Worm (Caenorhabditis elegans): ENCODE measurements around the gene gly-14.

DNA sequence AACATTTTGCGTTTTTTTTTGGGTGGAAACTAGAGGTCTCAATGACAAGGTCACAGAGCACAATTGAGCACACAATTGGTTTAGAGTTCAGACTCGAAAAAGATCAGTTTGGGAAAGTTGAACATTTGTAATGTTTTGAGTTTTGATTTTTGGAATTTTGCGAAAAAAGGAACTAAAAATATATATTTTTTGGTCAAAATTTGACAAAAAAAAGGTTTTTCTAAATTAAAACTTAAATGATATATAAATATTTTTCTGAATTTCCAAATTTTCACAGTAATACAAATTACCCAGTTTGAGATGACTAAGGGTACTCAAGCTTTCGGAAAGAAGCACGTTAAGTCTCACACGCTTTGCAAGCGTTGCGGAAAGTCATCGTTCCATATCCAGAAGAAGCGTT is 35.3 kb upstream of the gly-14 start, which contains the start of gene rpl-37:
- TF ChIP-seq R02D3.7 (tag; optimal IDR thresholded peaks at IDR 0.05) (no peak), ztf-11 (tag; optimal IDR thresholded peaks at IDR 0.05) (no peak), ceh-82 (tag; optimal IDR thresholded peaks at IDR 0.05) (no peak), elt-1 (tag; optimal IDR thresholded peaks at IDR 0.05) (no peak), jun-1 (tag; optimal IDR thresholded peaks at IDR 0.05) (no peak), snpc-4 (tag; optimal IDR thresholded peaks at IDR 0.05) (no peak)
